Fruit fly (Drosophila melanogaster) whole organism, embryonic: ENCODE results near the gene CG33191.

ENCODE experiments used
- Ada2b ChIP-seq: fragments of 200-800 bp; sonication (Bioruptor generic); IDR thresholded peaks from 2 replicates; pipeline ENCODE4 v1.3.6; 2022; ENCODE audit warnings: missing biosample characterization, missing genetic modification characterization
- Atf6 ChIP-seq: fragments of 200-800 bp; sonication (Bioruptor generic); IDR thresholded peaks from 2 replicates; pipeline ENCODE4 v1.3.6; 2022; ENCODE audit warnings: missing biosample characterization, missing genetic modification characterization
- B-H1 ChIP-seq: fragments of 200-800 bp; sonication (Bioruptor generic); IDR thresholded peaks from 3 replicates; pipeline ENCODE4 v1.3.6; 2022; ENCODE audit warnings: missing biosample characterization, missing genetic modification characterization
- Bdp1 ChIP-seq: fragments of 200-800 bp; sonication (Bioruptor generic); optimal IDR thresholded peaks from 3 replicates; lab custom pipeline; 2016; ENCODE audit warnings: missing biosample characterization, missing genetic modification characterization
- CG10147 ChIP-seq: fragments of 200-800 bp; sonication (Bioruptor generic); optimal IDR thresholded peaks from 2 replicates; lab custom pipeline; 2019; ENCODE audit warnings: missing biosample characterization, mild to moderate bottlenecking, missing genetic modification characterization, moderate library complexity
- CG1024 ChIP-seq: fragments of 200-800 bp; sonication (Bioruptor generic); IDR thresholded peaks from 2 replicates; pipeline ENCODE4 v1.3.6; 2022; ENCODE audit warnings: missing biosample characterization, missing genetic modification characterization
- CG10979 ChIP-seq: fragments of 200-800 bp; sonication (Bioruptor generic); optimal IDR thresholded peaks from 2 replicates; lab custom pipeline; 2018; ENCODE audit warnings: missing biosample characterization, mild to moderate bottlenecking, missing genetic modification characterization, moderate library complexity
- CG11085 ChIP-seq: fragments of 200-800 bp; sonication (Bioruptor generic); IDR thresholded peaks from 2 replicates; pipeline ENCODE4 v1.3.6; 2022; ENCODE audit warnings: missing biosample characterization, missing genetic modification characterization
- CG11093 ChIP-seq: fragments of 200-800 bp; sonication (Bioruptor generic); IDR thresholded peaks from 3 replicates; pipeline ENCODE4 v1.3.6; 2022; ENCODE audit warnings: missing biosample characterization, missing genetic modification characterization
- CG11723 ChIP-seq: fragments of 200-800 bp; sonication (Bioruptor generic); optimal IDR thresholded peaks from 2 replicates; lab custom pipeline; 2017; ENCODE audit warnings: missing biosample characterization, mild to moderate bottlenecking, missing genetic modification characterization
- CG13296 ChIP-seq: fragments of 200-800 bp; sonication (Bioruptor generic); optimal IDR thresholded peaks from 3 replicates; lab custom pipeline; 2018; ENCODE audit warnings: missing biosample characterization, mild to moderate bottlenecking, missing genetic modification characterization
- CG14441 ChIP-seq: fragments of 200-800 bp; sonication (Bioruptor generic); IDR thresholded peaks from 2 replicates; pipeline ENCODE4 v1.3.6; 2022; ENCODE audit warnings: missing biosample characterization, missing genetic modification characterization
- CG1603 ChIP-seq: fragments of 200-800 bp; sonication (Bioruptor generic); optimal IDR thresholded peaks from 2 replicates; lab custom pipeline; 2019; ENCODE audit warnings: missing biosample characterization, mild to moderate bottlenecking, missing genetic modification characterization, moderate library complexity
- CG16779 ChIP-seq: fragments of 200-800 bp; sonication (Bioruptor generic); IDR thresholded peaks from 2 replicates; pipeline ENCODE4 v1.3.6; 2022; ENCODE audit warnings: missing biosample characterization, missing genetic modification characterization
- CG17361 ChIP-seq: fragments of 200-800 bp; sonication (Bioruptor generic); IDR thresholded peaks from 3 replicates; pipeline ENCODE4 v1.3.6; 2022; ENCODE audit warnings: missing biosample characterization, missing genetic modification characterization
- CG17568 ChIP-seq: fragments of 200-800 bp; sonication (Bioruptor generic); optimal IDR thresholded peaks from 2 replicates; lab custom pipeline; 2018; ENCODE audit warnings: missing biosample characterization, mild to moderate bottlenecking, missing genetic modification characterization, moderate library complexity
- CG18011 ChIP-seq: fragments of 200-800 bp; sonication (Bioruptor generic); optimal IDR thresholded peaks from 2 replicates; lab custom pipeline; 2017; ENCODE audit warnings: missing biosample characterization, missing genetic modification characterization, mild to moderate bottlenecking, moderate library complexity, missing genotype
- CG3407 ChIP-seq: fragments of 200-800 bp; sonication (Bioruptor generic); optimal IDR thresholded peaks from 2 replicates; lab custom pipeline; 2018; ENCODE audit warnings: missing biosample characterization, mild to moderate bottlenecking, missing genetic modification characterization
- CG3838 ChIP-seq: fragments of 200-800 bp; sonication (Bioruptor generic); optimal IDR thresholded peaks from 3 replicates; lab custom pipeline; 2016; ENCODE audit warnings: missing biosample characterization, missing genetic modification characterization
- CG4730 ChIP-seq: fragments of 200-800 bp; sonication (Bioruptor generic); IDR thresholded peaks from 2 replicates; pipeline ENCODE4 v1.3.6; 2022; ENCODE audit warnings: missing biosample characterization, missing genetic modification characterization
- CG9437 ChIP-seq: fragments of 200-800 bp; sonication (Bioruptor generic); optimal IDR thresholded peaks from 2 replicates; lab custom pipeline; 2018; ENCODE audit warnings: missing biosample characterization, mild to moderate bottlenecking, missing genetic modification characterization
- Deaf1 ChIP-seq: fragments of 200-800 bp; optimal IDR thresholded peaks from 3 replicates; lab custom pipeline; 2019; ENCODE audit warnings: missing biosample characterization, mild to moderate bottlenecking, missing genetic modification characterization, moderate library complexity
- Rx ChIP-seq: fragments of 200-800 bp; sonication (Bioruptor generic); IDR thresholded peaks from 2 replicates; pipeline ENCODE4 v1.3.6; 2022; ENCODE audit warnings: missing biosample characterization, missing genetic modification characterization
- Spps ChIP-seq: fragments of 200-800 bp; sonication (Bioruptor generic); optimal IDR thresholded peaks from 2 replicates; lab custom pipeline; 2018; ENCODE audit warnings: missing biosample characterization, mild to moderate bottlenecking, missing genetic modification characterization
- Sry-β ChIP-seq: fragments of 200-800 bp; sonication (Bioruptor generic); optimal IDR thresholded peaks from 2 replicates; lab custom pipeline; 2018; ENCODE audit warnings: missing biosample characterization, mild to moderate bottlenecking, missing genetic modification characterization, moderate library complexity
- Taf1 ChIP-seq: fragments of 200-800 bp; sonication (Bioruptor generic); IDR thresholded peaks from 2 replicates; pipeline ENCODE4 v1.3.6; 2022; ENCODE audit warnings: missing biosample characterization, missing genetic modification characterization
- ab ChIP-seq: fragments of 200-800 bp; sonication (Bioruptor generic); optimal IDR thresholded peaks from 2 replicates; lab custom pipeline; 2016; ENCODE audit warnings: missing biosample characterization, missing genetic modification characterization
- ara ChIP-seq: fragments of 200-800 bp; sonication (Bioruptor generic); IDR thresholded peaks from 2 replicates; pipeline ENCODE4 v1.3.6; 2022; ENCODE audit warnings: missing biosample characterization, missing genetic modification characterization
- ash1 ChIP-seq: fragments of 200-800 bp; sonication (Bioruptor generic); optimal IDR thresholded peaks from 2 replicates; lab custom pipeline; 2018; ENCODE audit warnings: missing biosample characterization, mild to moderate bottlenecking, missing genetic modification characterization
- danr ChIP-seq: fragments of 200-800 bp; sonication (Bioruptor generic); IDR thresholded peaks from 2 replicates; pipeline ENCODE4 v1.3.6; 2022; ENCODE audit warnings: missing biosample characterization, missing genetic modification characterization
- eyg ChIP-seq: fragments of 200-800 bp; sonication (Bioruptor generic); optimal IDR thresholded peaks from 3 replicates; lab custom pipeline; 2016; ENCODE audit warnings: missing biosample characterization, missing genetic modification characterization
- ftz-f1 ChIP-seq: fragments of 200-800 bp; sonication (Bioruptor generic); optimal IDR thresholded peaks from 2 replicates; lab custom pipeline; 2016; ENCODE audit warnings: missing biosample characterization, missing genetic modification characterization
- inv ChIP-seq: fragments of 200-800 bp; sonication (Bioruptor generic); IDR thresholded peaks from 2 replicates; pipeline ENCODE4 v1.3.6; 2022; ENCODE audit warnings: missing biosample characterization, missing genetic modification characterization; ENCODE audit not compliant: partially characterized antibody
- jumu ChIP-seq: fragments of 200-800 bp; sonication (Bioruptor generic); optimal IDR thresholded peaks from 3 replicates; lab custom pipeline; 2016; ENCODE audit warnings: missing biosample characterization, missing genetic modification characterization
- kay ChIP-seq: fragments of 200-800 bp; sonication (Bioruptor generic); optimal IDR thresholded peaks from 2 replicates; lab custom pipeline; 2016; ENCODE audit warnings: missing biosample characterization, missing genetic modification characterization
- ken ChIP-seq: fragments of 200-800 bp; sonication (Bioruptor generic); IDR thresholded peaks from 3 replicates; pipeline ENCODE4 v1.3.6; 2022; ENCODE audit warnings: missing biosample characterization, missing genetic modification characterization
- lmd ChIP-seq: fragments of 200-800 bp; sonication (Bioruptor generic); IDR thresholded peaks from 2 replicates; pipeline ENCODE4 v1.3.6; 2022; ENCODE audit warnings: missing biosample characterization, missing genetic modification characterization
- mam ChIP-seq: fragments of 200-800 bp; sonication (Bioruptor generic); optimal IDR thresholded peaks from 3 replicates; lab custom pipeline; 2016; ENCODE audit warnings: missing biosample characterization, missing genetic modification characterization
- org-1 ChIP-seq: fragments of 200-800 bp; sonication (Bioruptor generic); optimal IDR thresholded peaks from 2 replicates; lab custom pipeline; 2017; ENCODE audit warnings: missing biosample characterization, missing genetic modification characterization
- peb ChIP-seq: fragments of 200-800 bp; sonication (Bioruptor generic); IDR thresholded peaks from 2 replicates; pipeline ENCODE4 v1.3.6; 2022; ENCODE audit warnings: missing biosample characterization, missing genetic modification characterization
- pnt ChIP-seq: fragments of 200-800 bp; sonication (Bioruptor generic); optimal IDR thresholded peaks from 3 replicates; lab custom pipeline; 2016; ENCODE audit warnings: missing biosample characterization, missing genetic modification characterization
- repo ChIP-seq: fragments of 200-800 bp; sonication (Bioruptor generic); optimal IDR thresholded peaks from 2 replicates; lab custom pipeline; 2016; ENCODE audit warnings: missing biosample characterization, missing genetic modification characterization
- sc ChIP-seq, 3 experiments: fragments of >200 bp in 2 of 3; fragments of 200-800 bp in 1 of 3; sonication (Bioruptor generic) in 1 of 3; optimal IDR thresholded peaks; 2 replicates in 2 of 3; 3 replicates in 1 of 3; lab custom pipeline; 2017; ENCODE audit warnings: mild to moderate bottlenecking in 1 of 3, missing biosample characterization in 1 of 3, missing genetic modification characterization in 1 of 3, missing genetic modification reagents in 1 of 3
- sens ChIP-seq: fragments of 200-800 bp; sonication (Bioruptor generic); peaks from one replicate; lab custom pipeline; 2016; ENCODE audit warnings: missing biosample characterization, missing genetic modification characterization
- sr ChIP-seq: fragments of 200-800 bp; sonication (Bioruptor generic); IDR thresholded peaks from 3 replicates; pipeline ENCODE4 v1.3.6; 2022; ENCODE audit warnings: missing biosample characterization, missing genetic modification characterization
- ssp ChIP-seq: fragments of 200-800 bp; sonication (Bioruptor generic); IDR thresholded peaks from 2 replicates; pipeline ENCODE4 v1.3.6; 2022; ENCODE audit warnings: missing biosample characterization, missing genetic modification characterization
- sug ChIP-seq: fragments of 200-800 bp; optimal IDR thresholded peaks from 2 replicates; lab custom pipeline; 2019; ENCODE audit warnings: missing biosample characterization, mild to moderate bottlenecking, missing genetic modification characterization, moderate library complexity
- trem ChIP-seq: fragments of 200-800 bp; optimal IDR thresholded peaks from 3 replicates; lab custom pipeline; 2019; ENCODE audit warnings: missing biosample characterization, mild to moderate bottlenecking, missing genetic modification characterization, moderate library complexity
- wdn ChIP-seq: fragments of 200-800 bp; sonication (Bioruptor generic); IDR thresholded peaks from 2 replicates; pipeline ENCODE4 v1.3.6; 2022; ENCODE audit warnings: missing biosample characterization, missing genetic modification characterization
- zen2 ChIP-seq: fragments of 200-800 bp; sonication (Bioruptor generic); IDR thresholded peaks from 3 replicates; pipeline ENCODE4 v1.3.6; 2022; ENCODE audit warnings: missing biosample characterization, missing genetic modification characterization; ENCODE audit not compliant: partially characterized antibody
- zfh1 ChIP-seq: fragments of 200-800 bp; sonication (Bioruptor generic); IDR thresholded peaks from 3 replicates; pipeline ENCODE4 v1.3.6; 2022; ENCODE audit warnings: missing biosample characterization, missing genetic modification characterization

The CG33191 gene

DNA sequence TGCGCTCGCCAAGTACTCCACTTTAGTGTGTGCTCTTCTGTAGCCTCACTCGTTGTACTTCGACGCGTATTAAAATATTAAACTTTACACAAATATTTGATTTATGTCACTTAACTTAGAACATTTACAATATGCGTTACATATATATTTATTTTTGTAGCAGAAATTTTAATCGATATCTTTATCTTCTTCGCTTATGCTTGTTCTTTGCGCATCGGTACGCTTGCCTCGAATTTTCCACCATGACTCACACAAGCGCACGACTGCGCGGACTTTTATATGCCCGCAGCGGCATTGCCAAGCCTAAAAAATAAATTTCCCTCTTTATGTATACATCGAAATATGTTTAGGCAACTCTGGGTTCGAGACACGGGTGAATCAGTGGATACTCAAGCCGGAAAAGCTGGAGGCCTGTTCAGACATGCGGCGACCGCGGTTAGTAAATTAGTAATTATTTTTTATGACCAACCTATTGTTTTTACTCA is 40.7 kb upstream of the CG33191 start, which contains the start of gene aqz:
Gene aqz (minus strand): TSS at position 255 of the 485 bp plus-strand sequence.
- TF ChIP-seq CG9437 (GFP tag; lab: Kevin White, UChicago) (no peak), zfh1 (GFP tag; lab: Robert Waterston, UW) (peak; percentile 72; the same call in 2 of the 3 replicates), Atf6 (GFP tag; lab: Robert Waterston, UW) (no peak), sens (GFP tag; lab: Kevin White, UChicago) (peak; percentile 91), sc (optimal IDR thresholded peaks at IDR 0.05; lab: Kevin White, UChicago) (no peak), sc (GFP tag; optimal IDR thresholded peaks at IDR 0.05; lab: Kevin White, UChicago) (peak; percentile 11), ssp (GFP tag; lab: Robert Waterston, UW) (peak; percentile 92), sug (tag; lab: Kevin White, UChicago) (peak; percentile 80), CG10147 (GFP tag; lab: Kevin White, UChicago) (peak; percentile 5), CG10979 (tag; lab: Kevin White, UChicago) (peak; percentile 37), CG17361 (peak; percentile 52; the same call in 1 of the 3 replicates), CG11093 (GFP tag; lab: Robert Waterston, UW) (no peak), CG14441 (GFP tag; lab: Robert Waterston, UW) (peak; percentile 33; the same call in 1 of the 2 replicates), ftz-f1 (GFP tag; lab: Kevin White, UChicago) (peak; percentile 77), CG4730 (GFP tag; lab: Robert Waterston, UW) (no peak), repo (GFP tag; lab: Kevin White, UChicago) (no peak), inv (GFP tag; lab: Robert Waterston, UW) (peak; percentile 44; the same call in 1 of the 2 replicates), ara (GFP tag; lab: Robert Waterston, UW) (peak; percentile 70), CG13296 (GFP tag; lab: Kevin White, UChicago) (peak; percentile 69), Sry-β (GFP tag; lab: Kevin White, UChicago) (peak; percentile 19), wdn (GFP tag; lab: Robert Waterston, UW) (peak; percentile 42), zen2 (GFP tag; lab: Robert Waterston, UW) (no peak), CG18011 (GFP tag; lab: Kevin White, UChicago) (peak; percentile 30), CG1024 (GFP tag; lab: Robert Waterston, UW) (peak; percentile 77), peb (GFP tag; lab: Robert Waterston, UW) (no peak), lmd (no peak; the same call in 1 of the 2 replicates), kay (GFP tag; lab: Kevin White, UChicago) (peak; percentile 99), CG3838 (no peak), Ada2b (GFP tag; lab: Robert Waterston, UW) (peak; percentile 24; the same call in 1 of the 2 replicates), jumu (peak; percentile 51), CG11723 (GFP tag; lab: Kevin White, UChicago) (no peak), ash1 (GFP tag; lab: Kevin White, UChicago) (peak; percentile 78), CG16779 (GFP tag; lab: Robert Waterston, UW) (peak; percentile 49; the same call in 1 of the 2 replicates), Taf1 (GFP tag; lab: Robert Waterston, UW) (no peak), CG17568 (GFP tag; lab: Kevin White, UChicago) (peak; percentile 68), mam (GFP tag; lab: Kevin White, UChicago) (peak; percentile 64), danr (GFP tag; lab: Robert Waterston, UW) (no peak), trem (tag; lab: Kevin White, UChicago) (peak; percentile 80), CG3407 (GFP tag; lab: Kevin White, UChicago) (peak; percentile 1), CG1603 (tag; lab: Kevin White, UChicago) (peak; percentile 94), ken (GFP tag; lab: Robert Waterston, UW) (peak; percentile 79), ab (no peak), sr (GFP tag; lab: Robert Waterston, UW) (peak; percentile 67; the same call in 2 of the 3 replicates), pnt (GFP tag; lab: Kevin White, UChicago) (peak; percentile 15), eyg (GFP tag; lab: Kevin White, UChicago) (peak; percentile 56), Deaf1 (tag; lab: Kevin White, UChicago) (peak; percentile 54), CG11085 (peak; percentile 48), B-H1 (peak; percentile 21; the same call in 1 of the 3 replicates), Rx (no peak), Spps (peak; percentile 8), org-1 (no peak), Bdp1 (GFP tag; lab: Kevin White, UChicago) (peak; percentile 41)
